Fruit fly (Drosophila melanogaster): ENCODE data around the gene Strump.
A peak's percentile ranks its signal among the peaks of the same experiment; 100 is the strongest.

Strump gene

dm6 chr3L:16160073-16160398 is 38.2 kb downstream of the Strump start (continued):
- no peak for TF ChIP-seq CG9215 (GFP tag; IDR thresholded peaks at IDR 0.05)
- no peak for TF ChIP-seq CG2875 (GFP tag; optimal IDR thresholded peaks at IDR 0.05)
- TF ChIP-seq vvl (GFP tag; IDR thresholded peaks at IDR 0.05), result no peak
- no peak for TF ChIP-seq CG18764 (GFP tag; optimal IDR thresholded peaks at IDR 0.05)
- TF ChIP-seq Mes4 (GFP tag; optimal IDR thresholded peaks at IDR 0.05), result no peak
- TF ChIP-seq abd-A (tag; optimal IDR thresholded peaks at IDR 0.05), result no peak
- no peak for TF ChIP-seq B-H1 (GFP tag; IDR thresholded peaks at IDR 0.05)
- no peak for TF ChIP-seq CG1603 (tag; optimal IDR thresholded peaks at IDR 0.05)
- TF ChIP-seq Camta (GFP tag; optimal IDR thresholded peaks at IDR 0.05), result no peak
- no peak for TF ChIP-seq mld (GFP tag; IDR thresholded peaks at IDR 0.05; ENCODE audit: partially characterized antibody)
- no peak for TF ChIP-seq CG8765 (GFP tag; IDR thresholded peaks at IDR 0.05)
- no peak for TF ChIP-seq NC2β (GFP tag; optimal IDR thresholded peaks at IDR 0.05)
- no peak for TF ChIP-seq lmd (GFP tag; IDR thresholded peaks at IDR 0.05)
- no peak for TF ChIP-seq ranshi (GFP tag; IDR thresholded peaks at IDR 0.05)
- no peak for TF ChIP-seq CG17612 (GFP tag; IDR thresholded peaks at IDR 0.05)
- peak; percentile 6 for TF ChIP-seq Fer3 (tag; optimal IDR thresholded peaks at IDR 0.05)
- no peak for TF ChIP-seq Lpt (GFP tag; optimal IDR thresholded peaks at IDR 0.05)
- TF ChIP-seq ase (GFP tag; IDR thresholded peaks at IDR 0.05), result no peak
- no peak; the same call in 2 of the 3 replicates for TF ChIP-seq tgo (GFP tag; IDR thresholded peaks at IDR 0.05)
- no peak for TF ChIP-seq Med (GFP tag)
- no peak for TF ChIP-seq CG9437 (GFP tag; optimal IDR thresholded peaks at IDR 0.05)
- no peak for TF ChIP-seq fru (optimal IDR thresholded peaks at IDR 0.05)
- peak; percentile 35 for TF ChIP-seq CG30403 (GFP tag; optimal IDR thresholded peaks at IDR 0.05)
- no peak for TF ChIP-seq klu (GFP tag; IDR thresholded peaks at IDR 0.05)
- no peak for TF ChIP-seq CG4617 (GFP tag; optimal IDR thresholded peaks at IDR 0.05; ENCODE audit: borderline replicate concordance)
- TF ChIP-seq CG8944 (GFP tag; optimal IDR thresholded peaks at IDR 0.05), result no peak
- TF ChIP-seq Dll (GFP tag; IDR thresholded peaks at IDR 0.05; ENCODE audit: partially characterized antibody), result no peak
- TF ChIP-seq sob (GFP tag; IDR thresholded peaks at IDR 0.05), result no peak
- no peak for TF ChIP-seq CG12391 (tag; optimal IDR thresholded peaks at IDR 0.05)
- peak; percentile 16 for TF ChIP-seq lilli (GFP tag; optimal IDR thresholded peaks at IDR 0.05)
- TF ChIP-seq CG6689 (GFP tag; IDR thresholded peaks at IDR 0.05), result no peak
- TF ChIP-seq CG12219 (GFP tag; optimal IDR thresholded peaks at IDR 0.05), result no peak
- TF ChIP-seq E2f1 (GFP tag; IDR thresholded peaks at IDR 0.05), result no peak
- no peak for TF ChIP-seq Mrtf (GFP tag; IDR thresholded peaks at IDR 0.05)
- TF ChIP-seq CG13894 (tag; optimal IDR thresholded peaks at IDR 0.05), result no peak
- no peak for TF ChIP-seq CG17802 (tag; optimal IDR thresholded peaks at IDR 0.05)
- TF ChIP-seq CG10543 (GFP tag; optimal IDR thresholded peaks at IDR 0.05), result no peak
- TF ChIP-seq CG10979 (tag; optimal IDR thresholded peaks at IDR 0.05), result no peak
- TF ChIP-seq zfh1 (GFP tag; IDR thresholded peaks at IDR 0.05), result no peak
- TF ChIP-seq CG11560 (tag; IDR thresholded peaks at IDR 0.05), result no peak
- TF ChIP-seq CG5953 (GFP tag; IDR thresholded peaks at IDR 0.05), result no peak
- TF ChIP-seq gce (GFP tag; IDR thresholded peaks at IDR 0.05), result no peak
- TF ChIP-seq salm (tag; optimal IDR thresholded peaks at IDR 0.05), result no peak
- no peak for TF ChIP-seq sim (GFP tag; IDR thresholded peaks at IDR 0.05)
- TF ChIP-seq CG15073 (GFP tag; optimal IDR thresholded peaks at IDR 0.05), result no peak
- TF ChIP-seq CG12659 (GFP tag; optimal IDR thresholded peaks at IDR 0.05), result peak; percentile 12
- TF ChIP-seq CG10274 (GFP tag; optimal IDR thresholded peaks at IDR 0.05), result peak; percentile 11
- no peak for TF ChIP-seq tin (GFP tag; optimal IDR thresholded peaks at IDR 0.05)
- TF ChIP-seq CG34224 (GFP tag; IDR thresholded peaks at IDR 0.05; ENCODE audit: partially characterized antibody), result no peak
- TF ChIP-seq disco-r (GFP tag; optimal IDR thresholded peaks at IDR 0.05), result no peak
- no peak for TF ChIP-seq sc (optimal IDR thresholded peaks at IDR 0.05)
- no peak for TF ChIP-seq sc (GFP tag; optimal IDR thresholded peaks at IDR 0.05)
- TF ChIP-seq Mad (GFP tag; optimal IDR thresholded peaks at IDR 0.05), result no peak
- TF ChIP-seq CG7372 (GFP tag; IDR thresholded peaks at IDR 0.05), result no peak
